Fruit fly (Drosophila melanogaster): ENCODE data around the gene CG9525.

The CG9525 gene

DNA sequence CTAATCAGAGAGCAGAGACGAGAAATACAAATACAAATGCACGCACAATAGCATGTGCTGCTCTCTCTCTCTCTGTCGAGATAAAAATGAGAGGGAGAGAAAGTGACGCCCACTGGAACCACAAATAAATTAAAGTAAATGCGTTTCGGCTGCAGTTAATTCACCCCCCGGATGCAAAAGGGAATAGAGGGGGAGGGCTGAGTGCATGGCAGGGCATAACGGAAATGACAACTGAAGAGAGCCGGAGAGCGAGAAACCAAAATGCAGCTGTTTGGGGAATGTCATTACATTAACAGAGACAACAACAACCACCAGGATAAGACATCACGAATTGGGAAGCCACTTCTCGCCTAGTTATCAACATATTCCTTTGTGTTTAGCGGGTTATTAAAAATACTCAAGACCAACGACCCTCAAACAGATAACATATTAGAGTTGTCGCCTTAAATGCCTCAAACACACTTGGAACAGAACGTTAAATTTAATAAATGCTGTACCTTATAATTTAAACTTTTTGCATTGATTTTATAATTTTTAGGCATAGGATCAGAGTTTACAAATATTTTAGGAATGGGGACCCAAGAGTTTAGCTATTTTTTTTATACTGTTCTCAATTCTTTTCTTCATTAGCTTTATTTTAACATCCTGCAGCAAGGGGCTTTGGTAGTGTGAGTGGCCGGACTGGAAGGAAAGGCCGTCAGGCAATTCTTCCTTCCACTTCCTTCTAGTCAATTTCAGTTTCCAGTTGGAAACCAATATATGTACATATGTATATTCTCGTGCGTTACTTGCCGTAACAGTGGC lies 12.0 kb downstream of the CG9525 start (continued):
- TF ChIP-seq D19B (GFP tag; optimal IDR thresholded peaks at IDR 0.05) (no peak), CG30403 (GFP tag; optimal IDR thresholded peaks at IDR 0.05) (peak; percentile 2), insv (GFP tag; optimal IDR thresholded peaks at IDR 0.05) (peak in 1 of 2 experiments; percentile 47), CG10267 (tag; optimal IDR thresholded peaks at IDR 0.05) (peak; percentile 14), CG7745 (tag; optimal IDR thresholded peaks at IDR 0.05) (peak; percentile 63), Hr39 (optimal IDR thresholded peaks at IDR 0.05) (no peak), HmgD (GFP tag; optimal IDR thresholded peaks at IDR 0.05) (no peak), Trl (optimal IDR thresholded peaks at IDR 0.05) (peak; percentile 58 to 83), Trl (GFP tag; optimal IDR thresholded peaks at IDR 0.05) (peak; percentile 7), D19A (tag; optimal IDR thresholded peaks at IDR 0.05) (peak; percentile 42), CG4328 (GFP tag; optimal IDR thresholded peaks at IDR 0.05) (no peak), Blimp-1 (GFP tag; optimal IDR thresholded peaks at IDR 0.05) (peak; percentile 48), CG11398 (GFP tag; optimal IDR thresholded peaks at IDR 0.05) (peak; percentile 14), nau (GFP tag; optimal IDR thresholded peaks at IDR 0.05) (peak; percentile 41), nom (GFP tag; optimal IDR thresholded peaks at IDR 0.05) (peak; percentile 29), Drgx (GFP tag; IDR thresholded peaks at IDR 0.05) (peak; percentile 21; the same call in 1 of the 2 replicates), gsb-n (tag; optimal IDR thresholded peaks at IDR 0.05) (peak; percentile 70), onecut (GFP tag; IDR thresholded peaks at IDR 0.05) (no peak), kni (GFP tag; optimal IDR thresholded peaks at IDR 0.05) (peak; percentile 57), stc (GFP tag; IDR thresholded peaks at IDR 0.05) (0 out of 2 replicates have a peak, but pooled peaks have one; percentile 16), run (tag; optimal IDR thresholded peaks at IDR 0.05) (peak; percentile 36), CG6689 (GFP tag; IDR thresholded peaks at IDR 0.05) (no peak), CG11093 (GFP tag; IDR thresholded peaks at IDR 0.05) (no peak), h (optimal IDR thresholded peaks at IDR 0.05) (no peak), yki (optimal IDR thresholded peaks at IDR 0.05) (peak; percentile 54), crol (GFP tag; IDR thresholded peaks at IDR 0.05) (peak; percentile 79), nmo (GFP tag; optimal IDR thresholded peaks at IDR 0.05) (peak; percentile 20), gcm (GFP tag; optimal IDR thresholded peaks at IDR 0.05) (peak; percentile 17), chm (GFP tag; IDR thresholded peaks at IDR 0.05) (0 out of 2 replicates have a peak, but pooled peaks have one; percentile 40), Pdp1 (GFP tag; optimal IDR thresholded peaks at IDR 0.05) (peak in 1 of 2 experiments; percentile 41), CG4360 (GFP tag; IDR thresholded peaks at IDR 0.05) (peak; percentile 86), CG15479 (GFP tag; optimal IDR thresholded peaks at IDR 0.05) (peak; percentile 42), mld (GFP tag; IDR thresholded peaks at IDR 0.05; ENCODE audit: partially characterized antibody) (no peak), ac (GFP tag; optimal IDR thresholded peaks at IDR 0.05) (no peak), HLHmδ (GFP tag; optimal IDR thresholded peaks at IDR 0.05) (peak; percentile 69), chif (GFP tag; optimal IDR thresholded peaks at IDR 0.05) (peak in 1 of 2 experiments; percentile 12), sr (GFP tag; IDR thresholded peaks at IDR 0.05) (no peak), CG15269 (tag; optimal IDR thresholded peaks at IDR 0.05) (no peak), Nf-YC (tag; optimal IDR thresholded peaks at IDR 0.05) (no peak), Vsx1 (GFP tag; optimal IDR thresholded peaks at IDR 0.05) (peak; percentile 39), Myb (GFP tag; optimal IDR thresholded peaks at IDR 0.05) (no peak), schlank (tag; optimal IDR thresholded peaks at IDR 0.05) (no peak), fd64A (GFP tag; optimal IDR thresholded peaks at IDR 0.05) (peak; percentile 34), hb (GFP tag; IDR thresholded peaks at IDR 0.05; ENCODE audit: partially characterized antibody) (no peak), CG18262 (tag; optimal IDR thresholded peaks at IDR 0.05) (peak; percentile 28), ci (GFP tag; IDR thresholded peaks at IDR 0.05) (peak; percentile 58; the same call in 1 of the 3 replicates), lola (GFP tag; optimal IDR thresholded peaks at IDR 0.05) (peak in 1 of 3 experiments; percentile 20), Awh (GFP tag; IDR thresholded peaks at IDR 0.05) (peak; percentile 29; the same call in 1 of the 2 replicates), CG18599 (GFP tag; optimal IDR thresholded peaks at IDR 0.05) (no peak)

All from whole organism, embryonic.